Fruit fly (Drosophila melanogaster): ENCODE measurements around the gene CG3168.
A peak's percentile ranks its signal among the peaks of the same experiment; 100 is the strongest.

The CG3168 gene

DNA sequence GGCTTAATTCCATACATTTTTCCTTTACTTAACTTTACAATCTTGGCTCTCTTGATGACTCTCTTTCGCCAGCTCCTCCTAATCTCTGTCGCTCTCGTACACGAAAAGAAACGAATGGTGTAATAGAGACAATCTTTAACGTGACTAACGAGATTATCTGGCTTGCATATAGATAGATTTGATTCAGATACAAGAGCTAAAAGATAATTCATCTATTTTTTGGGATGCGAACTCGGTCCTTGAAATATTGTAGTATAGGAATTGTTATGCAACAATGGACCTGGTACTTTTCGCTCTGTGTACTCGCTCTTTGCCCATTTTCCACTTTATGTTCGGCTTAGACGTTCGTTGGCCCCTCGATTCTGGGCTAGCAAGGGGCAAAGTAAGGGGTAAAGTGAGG, 28.5 kb downstream of the CG3168 start (continued):
- TF ChIP-seq H15 (GFP tag; IDR thresholded peaks at IDR 0.05) (peak; percentile 30; the same call in 1 of the 3 replicates), Dll (GFP tag; IDR thresholded peaks at IDR 0.05; ENCODE audit: partially characterized antibody) (no peak), HmgD (GFP tag; optimal IDR thresholded peaks at IDR 0.05) (peak; percentile 58), otp (GFP tag; IDR thresholded peaks at IDR 0.05) (0 out of 3 replicates have a peak, but pooled peaks have one; percentile 56), Elba2 (GFP tag; optimal IDR thresholded peaks at IDR 0.05) (no peak), nerfin-2 (GFP tag; IDR thresholded peaks at IDR 0.05; ENCODE audit: partially characterized antibody) (no peak), CG7372 (GFP tag; IDR thresholded peaks at IDR 0.05) (0 out of 2 replicates have a peak, but pooled peaks have one; percentile 35), zen (tag; optimal IDR thresholded peaks at IDR 0.05) (peak; percentile 57), bab2 (GFP tag; optimal IDR thresholded peaks at IDR 0.05) (peak; percentile 79), Stat92E (GFP tag; optimal IDR thresholded peaks at IDR 0.05) (peak in 1 of 3 experiments; percentile 15), CG3838 (GFP tag; optimal IDR thresholded peaks at IDR 0.05) (no peak), E2f2 (GFP tag; IDR thresholded peaks at IDR 0.05) (peak; percentile 61), CG6765 (GFP tag; optimal IDR thresholded peaks at IDR 0.05) (peak; percentile 54), CG5245 (GFP tag; optimal IDR thresholded peaks at IDR 0.05) (peak; percentile 51), sima (GFP tag; optimal IDR thresholded peaks at IDR 0.05) (no peak), CG32767 (GFP tag; IDR thresholded peaks at IDR 0.05) (0 out of 2 replicates have a peak, but pooled peaks have one; percentile 46), Gug (GFP tag; IDR thresholded peaks at IDR 0.05) (peak; percentile 53; the same call in 3 of the 4 replicates), crc (GFP tag; optimal IDR thresholded peaks at IDR 0.05) (peak; percentile 61), MTF-1 (GFP tag; optimal IDR thresholded peaks at IDR 0.05; ENCODE audit: borderline replicate concordance) (peak; percentile 19), chn (GFP tag; optimal IDR thresholded peaks at IDR 0.05) (peak; percentile 12), CG17802 (tag; optimal IDR thresholded peaks at IDR 0.05) (peak; percentile 43), CG14667 (GFP tag; IDR thresholded peaks at IDR 0.05) (peak; percentile 44; the same call in 1 of the 2 replicates), tap (tag; optimal IDR thresholded peaks at IDR 0.05) (peak; percentile 78), Dbx (GFP tag; IDR thresholded peaks at IDR 0.05) (peak; percentile 65; the same call in 2 of the 3 replicates), CG1792 (GFP tag; optimal IDR thresholded peaks at IDR 0.05) (peak; percentile 50), knrl (GFP tag; IDR thresholded peaks at IDR 0.05; ENCODE audit: partially characterized antibody) (no peak), Rx (GFP tag; IDR thresholded peaks at IDR 0.05) (peak; percentile 39; the same call in 1 of the 2 replicates), CG4707 (GFP tag; optimal IDR thresholded peaks at IDR 0.05) (peak; percentile 65), CG12155 (GFP tag; optimal IDR thresholded peaks at IDR 0.05) (peak; percentile 64), CG13424 (tag; optimal IDR thresholded peaks at IDR 0.05) (peak; percentile 79), lola (GFP tag; optimal IDR thresholded peaks at IDR 0.05) (peak in 1 of 3 experiments; percentile 63), CG1832 (GFP tag; optimal IDR thresholded peaks at IDR 0.05) (no peak), CG33557 (GFP tag; optimal IDR thresholded peaks at IDR 0.05) (peak; percentile 13), sug (tag; optimal IDR thresholded peaks at IDR 0.05) (peak; percentile 52), dpn (GFP tag; optimal IDR thresholded peaks at IDR 0.05) (peak; percentile 78 to 85), CG16815 (GFP tag; optimal IDR thresholded peaks at IDR 0.05) (peak; percentile 54), en (GFP tag; optimal IDR thresholded peaks at IDR 0.05) (peak; percentile 49), E2f1 (GFP tag; IDR thresholded peaks at IDR 0.05) (peak; percentile 71), eve (GFP tag; optimal IDR thresholded peaks at IDR 0.05) (peak in 1 of 2 experiments; percentile 90), Hr3 (GFP tag; optimal IDR thresholded peaks at IDR 0.05) (peak; percentile 68), BtbVII (GFP tag; optimal IDR thresholded peaks at IDR 0.05) (peak; percentile 79), CG11398 (GFP tag; optimal IDR thresholded peaks at IDR 0.05) (peak; percentile 65), CG9215 (GFP tag; IDR thresholded peaks at IDR 0.05) (peak; percentile 61), Mes4 (GFP tag; optimal IDR thresholded peaks at IDR 0.05) (peak; percentile 52), Dek (tag; optimal IDR thresholded peaks at IDR 0.05) (peak; percentile 83), stwl (tag; optimal IDR thresholded peaks at IDR 0.05) (no peak), peb (GFP tag; IDR thresholded peaks at IDR 0.05) (peak; percentile 27; the same call in 1 of the 2 replicates), abd-A (tag; optimal IDR thresholded peaks at IDR 0.05) (no peak), CG8089 (GFP tag; optimal IDR thresholded peaks at IDR 0.05) (peak; percentile 70), Ada2b (GFP tag; IDR thresholded peaks at IDR 0.05) (peak; percentile 83)

Data from whole organism, embryonic.